Worm (Caenorhabditis elegans): ENCODE data around the gene pdi-6.

DNA sequence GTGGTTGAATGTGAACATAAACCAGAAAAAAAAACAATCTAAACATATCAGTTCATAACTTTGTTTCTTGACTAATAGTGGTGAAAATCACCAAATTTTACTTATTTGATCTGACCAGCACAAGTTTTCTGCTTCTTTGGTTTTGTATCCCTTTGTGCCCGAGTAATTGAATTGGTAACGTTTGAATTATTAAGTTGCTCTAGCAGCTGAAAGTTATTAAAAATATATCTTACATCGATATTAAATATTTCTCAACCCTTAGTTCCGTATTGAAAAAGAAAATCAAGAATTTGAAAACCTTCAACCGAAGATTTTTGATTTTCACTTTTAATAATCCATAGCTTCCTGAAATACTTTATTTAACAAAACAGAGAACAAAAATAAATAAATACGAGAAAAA is 2.4 kb downstream of the pdi-6 start:
- TF ChIP-seq lin-11 (tag; optimal IDR thresholded peaks at IDR 0.05) (no peak), ceh-45 (GFP tag; IDR thresholded peaks at IDR 0.05) (no peak), fkh-10 (GFP tag; optimal IDR thresholded peaks at IDR 0.05) (no peak), hlh-30 (tag; optimal IDR thresholded peaks at IDR 0.05; ENCODE audit: insufficient read depth) (no peak), ceh-48 (tag; optimal IDR thresholded peaks at IDR 0.05) (no peak), zip-5 (tag; optimal IDR thresholded peaks at IDR 0.05) (no peak), sox-4 (tag; optimal IDR thresholded peaks at IDR 0.05) (no peak), pha-4 (tag; optimal IDR thresholded peaks at IDR 0.05) (no peak), pag-3 (tag; optimal IDR thresholded peaks at IDR 0.05; ENCODE audit: borderline replicate concordance) (no peak)

All from whole organism, late embryonic.